Fruit fly (Drosophila melanogaster) ovary, adult (tissue): ENCODE results near the gene Pfdn5.

Experiments
- CG17801 ChIP-seq: fragments of 200-800 bp; optimal IDR thresholded peaks from 2 replicates; lab custom pipeline; 2019; ENCODE audit warnings: missing biosample characterization, mild to moderate bottlenecking, missing genetic modification characterization, moderate library complexity; ENCODE audit not compliant: partially characterized antibody

Gene Pfdn5

dm6 chr3R:22522042-22522441, 35.2 kb downstream of the Pfdn5 start:
- no peak for TF ChIP-seq CG17801 (GFP tag; lab: Kevin White, UChicago)

dm6 chr3R:22522859-22523258, 36.0 kb downstream of the Pfdn5 start:
- no peak for TF ChIP-seq CG17801 (GFP tag; lab: Kevin White, UChicago)

- no peak for TF ChIP-seq CG17801 (GFP tag; lab: Kevin White, UChicago)
These were observed 37.7 kb downstream of the Pfdn5 start for dm6 chr3R:22524344-22525072.

dm6 chr3R:22525073-22525413, 38.2 kb downstream of the Pfdn5 start:
- TF ChIP-seq CG17801 (GFP tag; lab: Kevin White, UChicago): no peak

dm6 chr3R:22525546-22526352, 38.9 kb downstream of the Pfdn5 start:
- peak; percentile 21 for TF ChIP-seq CG17801 (GFP tag; lab: Kevin White, UChicago)

dm6 chr3R:22526353-22526907, 39.6 kb downstream of the Pfdn5 start:
- TF ChIP-seq CG17801 (GFP tag; lab: Kevin White, UChicago): no peak

dm6 chr3R:22527192-22527591, 40.4 kb downstream of the Pfdn5 start:
- no peak for TF ChIP-seq CG17801 (GFP tag; lab: Kevin White, UChicago)

dm6 chr3R:22527636-22528148, 40.9 kb downstream of the Pfdn5 start:
- no peak for TF ChIP-seq CG17801 (GFP tag; lab: Kevin White, UChicago)

- TF ChIP-seq CG17801 (GFP tag; lab: Kevin White, UChicago): peak; percentile 57
These were observed 41.7 kb downstream of the Pfdn5 start, which contains the start of gene CG5346 for dm6 chr3R:22528264-22529158. TSS of gene CG5346 (minus strand) at chr3R:22528663.

dm6 chr3R:22530305-22530704, 43.5 kb downstream of the Pfdn5 start, which contains the start of gene CG33099:
TSS of gene CG33099 (minus strand) at chr3R:22530572.
- TF ChIP-seq CG17801 (GFP tag; lab: Kevin White, UChicago): peak; percentile 29

dm6 chr3R:22531801-22532200, 45.0 kb downstream of the Pfdn5 start, which contains the start of gene CG33093:
TSS of gene CG33093 (minus strand) at chr3R:22531922.
- no peak for TF ChIP-seq CG17801 (GFP tag; lab: Kevin White, UChicago)

dm6 chr3R:22533973-22534931, 47.4 kb downstream of the Pfdn5 start:
- TF ChIP-seq CG17801 (GFP tag; lab: Kevin White, UChicago): no peak

dm6 chr3R:22535945-22536344, 49.1 kb downstream of the Pfdn5 start:
- no peak for TF ChIP-seq CG17801 (GFP tag; lab: Kevin White, UChicago)
